Worm (Caenorhabditis elegans) whole organism, early embryonic: Measurements from ENCODE around the gene kynu-1.

ENCODE experiments used
- F13C5.2 ChIP-seq: sonication (generic microtip); optimal IDR thresholded peaks from 2 replicates; lab custom pipeline; 2017; ENCODE audit warnings: mild to moderate bottlenecking, missing genetic modification characterization, inconsistent platforms, missing compliant biosample characterization
- ceh-13 ChIP-seq: fragments of 200-800 bp; sonication (Bioruptor generic); optimal IDR thresholded peaks from 2 replicates; lab custom pipeline; 2018; ENCODE audit warnings: mild to moderate bottlenecking, missing genetic modification characterization, missing compliant biosample characterization
- flt-1 ChIP-seq: fragments of 200-800 bp; sonication (Bioruptor generic); IDR thresholded peaks from 2 replicates; pipeline ENCODE4 v1.3.6; 2022; ENCODE audit warnings: missing genetic modification characterization, missing compliant biosample characterization
- scrt-1 ChIP-seq: fragments of 200-800 bp; sonication (Bioruptor generic); IDR thresholded peaks from 2 replicates; pipeline ENCODE4 v1.3.6; 2022; ENCODE audit warnings: missing genetic modification characterization, missing compliant biosample characterization
- tra-4 ChIP-seq: sonication (generic microtip); optimal IDR thresholded peaks from 2 replicates; lab custom pipeline; 2017; ENCODE audit warnings: missing genetic modification characterization, missing compliant biosample characterization

- no peak for TF ChIP-seq F13C5.2
- no peak for TF ChIP-seq flt-1 (GFP tag; lab: Robert Waterston, UW)
- TF ChIP-seq tra-4 (tag; lab: Kevin White, UChicago): no peak
- TF ChIP-seq ceh-13 (GFP tag; lab: Kevin White, UChicago): no peak
- TF ChIP-seq scrt-1 (GFP tag; lab: Robert Waterston, UW): no peak
Observed at ce11 chrX:6064385-6064784, 44.8 kb downstream of the kynu-1 start.
